Worm (Caenorhabditis elegans) whole organism, young adult: ENCODE results near the gene R160.5.

Experiments used
- B0336.3 ChIP-seq: fragments of 200-800 bp; sonication (Bioruptor generic); IDR thresholded peaks from 2 replicates; pipeline ENCODE4 v1.3.6; 2022; ENCODE audit warnings: missing genetic modification characterization, missing compliant biosample characterization
- F23B12.7 ChIP-seq: sonication (generic microtip); optimal IDR thresholded peaks from 2 replicates; lab custom pipeline; 2017; ENCODE audit warnings: missing genetic modification characterization, mild to moderate bottlenecking, missing compliant biosample characterization, antibody characterized with exemption, moderate library complexity; ENCODE audit not compliant: insufficient read depth
- F55B11.4 ChIP-seq: sonication (generic microtip); optimal IDR thresholded peaks from 2 replicates; lab custom pipeline; 2016; ENCODE audit warnings: missing compliant biosample characterization, missing genetic modification characterization, borderline replicate concordance; ENCODE audit not compliant: insufficient read depth
- F57C9.4 ChIP-seq: sonication (generic microtip); optimal IDR thresholded peaks from 2 replicates; lab custom pipeline; 2017; ENCODE audit warnings: mild to moderate bottlenecking, missing genetic modification characterization, missing compliant biosample characterization
- K11D2.4 ChIP-seq: fragments of 200-800 bp; sonication (Bioruptor generic); IDR thresholded peaks from 2 replicates; pipeline ENCODE4 v1.3.6; 2022; ENCODE audit warnings: missing genetic modification reagents, missing genetic modification characterization, missing compliant biosample characterization
- Y53F4B.3 ChIP-seq: fragments of 200-800 bp; sonication (Bioruptor generic); IDR thresholded peaks from 2 replicates; pipeline ENCODE4 v1.3.6; 2022; ENCODE audit warnings: missing genetic modification reagents, missing genetic modification characterization, missing compliant biosample characterization
- Y79H2A.3 ChIP-seq: fragments of 200-800 bp; sonication (Bioruptor generic); conservative IDR thresholded peaks from 2 replicates; pipeline ENCODE4 v1.3.6; 2022; ENCODE audit warnings: missing genetic modification reagents, missing genetic modification characterization, missing compliant biosample characterization
- attf-3 ChIP-seq: fragments of 200-800 bp; sonication (Bioruptor generic); conservative IDR thresholded peaks from 2 replicates; pipeline ENCODE4 v1.3.6; 2022; ENCODE audit warnings: missing genetic modification reagents, missing genetic modification characterization, missing compliant biosample characterization
- bed-1 ChIP-seq: fragments of 200-800 bp; sonication (Bioruptor generic); IDR thresholded peaks from 2 replicates; pipeline ENCODE4 v1.3.6; 2022; ENCODE audit warnings: missing genetic modification reagents, missing genetic modification characterization, missing compliant biosample characterization
- ceh-27 ChIP-seq: fragments of 200-800 bp; sonication (Bioruptor generic); optimal IDR thresholded peaks from 2 replicates; lab custom pipeline; 2018; ENCODE audit warnings: mild to moderate bottlenecking, missing genetic modification characterization, moderate library complexity, missing compliant biosample characterization
- ceh-40 ChIP-seq: fragments of 200-800 bp; sonication (Bioruptor generic); IDR thresholded peaks from 2 replicates; pipeline ENCODE4 v1.3.6; 2022; ENCODE audit warnings: missing genetic modification characterization, missing compliant biosample characterization
- die-1 ChIP-seq: sonication (generic microtip); optimal IDR thresholded peaks from 2 replicates; lab custom pipeline; 2016; ENCODE audit warnings: missing genotype, mild to moderate bottlenecking, missing genetic modification characterization, missing compliant biosample characterization
- egrh-3 ChIP-seq: fragments of 200-800 bp; sonication (Bioruptor generic); IDR thresholded peaks from 2 replicates; pipeline ENCODE4 v1.3.6; 2022; ENCODE audit warnings: missing genetic modification reagents, missing genetic modification characterization, missing compliant biosample characterization
- gei-17 ChIP-seq: fragments of 200-800 bp; sonication (Bioruptor generic); optimal IDR thresholded peaks from 2 replicates; lab custom pipeline; 2018; ENCODE audit warnings: mild to moderate bottlenecking, missing genetic modification characterization, missing compliant biosample characterization
- him-1 ChIP-seq: sonication (generic microtip); optimal IDR thresholded peaks from 2 replicates; lab custom pipeline; 2016; ENCODE audit warnings: missing genotype, missing genetic modification reagents, missing genetic modification characterization, missing compliant biosample characterization
- hmg-1.2 ChIP-seq: fragments of 200-800 bp; sonication (Bioruptor generic); IDR thresholded peaks from 2 replicates; pipeline ENCODE4 v1.3.6; 2022; ENCODE audit warnings: missing genetic modification reagents, missing genetic modification characterization, missing compliant biosample characterization
- hrde-1 ChIP-seq: sonication (generic microtip); optimal IDR thresholded peaks from 2 replicates; lab custom pipeline; 2016; ENCODE audit warnings: missing genetic modification characterization, mild to moderate bottlenecking, missing compliant biosample characterization, moderate library complexity, missing genotype, missing genetic modification reagents, borderline replicate concordance
- hsf-1 ChIP-seq: fragments of 200-800 bp; sonication (Bioruptor generic); IDR thresholded peaks from 2 replicates; pipeline ENCODE4 v1.3.6; 2022; ENCODE audit warnings: missing genetic modification reagents, missing genetic modification characterization, missing compliant biosample characterization
- lag-1 ChIP-seq: fragments of 200-800 bp; sonication (Bioruptor generic); IDR thresholded peaks from 2 replicates; pipeline ENCODE4 v1.3.6; 2022; ENCODE audit warnings: missing genetic modification reagents, missing genetic modification characterization, missing compliant biosample characterization
- let-526 ChIP-seq: fragments of 200-800 bp; sonication (Bioruptor generic); IDR thresholded peaks from 2 replicates; pipeline ENCODE4 v1.3.6; 2022; ENCODE audit warnings: missing genetic modification reagents, missing genetic modification characterization, missing compliant biosample characterization
- let-607 ChIP-seq, 2 experiments: fragments of 200-800 bp in 1 of 2; sonication (Bioruptor generic) in 1 of 2; sonication (generic microtip) in 1 of 2; optimal IDR thresholded peaks; 2 replicates each; lab custom pipeline; 2016 to 2018; ENCODE audit warnings: mild to moderate bottlenecking in 2 of 2, missing compliant biosample characterization in 2 of 2, missing genetic modification characterization in 2 of 2, moderate library complexity in 2 of 2, missing genotype in 1 of 2
- lin-35 ChIP-seq, 3 experiments: fragments of 150-350 bp in 2 of 3; sonication (generic microtip) in 1 of 3; optimal IDR thresholded peaks; 2 replicates each; lab custom pipeline; 2014 to 2018; ENCODE audit warnings: missing biosample characterization in 3 of 3, missing genetic modification characterization in 3 of 3, missing genetic modification reagents in 3 of 3
- lin-40 ChIP-seq: sonication (generic microtip); optimal IDR thresholded peaks from 2 replicates; lab custom pipeline; 2016; ENCODE audit warnings: missing genetic modification characterization, mild to moderate bottlenecking, missing compliant biosample characterization, missing genotype, missing genetic modification reagents
- lsl-1 ChIP-seq: fragments of 200-800 bp; sonication (Bioruptor generic); optimal IDR thresholded peaks from 2 replicates; lab custom pipeline; 2018; ENCODE audit warnings: mild to moderate bottlenecking, missing genetic modification characterization, moderate library complexity, missing compliant biosample characterization
- madf-8 ChIP-seq: fragments of 200-800 bp; sonication (Bioruptor generic); conservative IDR thresholded peaks from 2 replicates; pipeline ENCODE4 v1.3.6; 2022; ENCODE audit warnings: missing genetic modification reagents, missing genetic modification characterization, missing compliant biosample characterization
- mel-28 ChIP-seq: sonication (generic microtip); optimal IDR thresholded peaks from 2 replicates; lab custom pipeline; 2016; ENCODE audit warnings: borderline replicate concordance, mild to moderate bottlenecking, missing genetic modification characterization, missing compliant biosample characterization
- nfya-2 ChIP-seq: fragments of 200-800 bp; sonication (Bioruptor generic); IDR thresholded peaks from 2 replicates; pipeline ENCODE4 v1.3.6; 2022; ENCODE audit warnings: missing genetic modification reagents, missing genetic modification characterization, missing compliant biosample characterization
- nfyb-1 ChIP-seq: fragments of 200-800 bp; sonication (Bioruptor generic); IDR thresholded peaks from 2 replicates; pipeline ENCODE4 v1.3.6; 2022; ENCODE audit warnings: missing genetic modification reagents, missing genetic modification characterization, missing compliant biosample characterization
- pha-4 ChIP-seq: fragments of 150-350 bp; sonication (generic microtip); optimal IDR thresholded peaks from 2 replicates; lab custom pipeline; 2014; ENCODE audit warnings: missing biosample characterization, missing genetic modification reagents, missing genetic modification characterization
- snpc-1.3 ChIP-seq: sonication (generic microtip); optimal IDR thresholded peaks from 2 replicates; lab custom pipeline; 2017; ENCODE audit warnings: missing genetic modification characterization, mild to moderate bottlenecking, missing compliant biosample characterization, antibody characterized with exemption, moderate library complexity, missing genotype, missing genetic modification reagents; ENCODE audit not compliant: insufficient read depth
- sptf-2 ChIP-seq: fragments of 200-800 bp; sonication (Bioruptor generic); optimal IDR thresholded peaks from 2 replicates; lab custom pipeline; 2018; ENCODE audit warnings: mild to moderate bottlenecking, missing genetic modification characterization, missing compliant biosample characterization
- unc-130 ChIP-seq: sonication (generic microtip); optimal IDR thresholded peaks from 2 replicates; lab custom pipeline; 2016; ENCODE audit warnings: missing genetic modification reagents, missing genetic modification characterization, missing compliant biosample characterization
- xnd-1 ChIP-seq: sonication (generic microtip); optimal IDR thresholded peaks from 2 replicates; lab custom pipeline; 2016; ENCODE audit warnings: missing genotype, missing genetic modification reagents, missing genetic modification characterization, missing compliant biosample characterization
- ztf-18 ChIP-seq: sonication (generic microtip); optimal IDR thresholded peaks from 2 replicates; lab custom pipeline; 2016; ENCODE audit warnings: missing genotype, mild to moderate bottlenecking, missing genetic modification characterization, missing compliant biosample characterization
- ztf-22 ChIP-seq: fragments of 200-800 bp; sonication (Bioruptor generic); optimal IDR thresholded peaks from 2 replicates; lab custom pipeline; 2018; ENCODE audit warnings: mild to moderate bottlenecking, missing genetic modification characterization, moderate library complexity, missing compliant biosample characterization
- ztf-25 ChIP-seq: fragments of 200-800 bp; sonication (Bioruptor generic); IDR thresholded peaks from 2 replicates; pipeline ENCODE4 v1.3.6; 2022; ENCODE audit warnings: missing genetic modification reagents, missing genetic modification characterization, missing compliant biosample characterization
- ztf-6 ChIP-seq: fragments of 200-800 bp; sonication (Bioruptor generic); IDR thresholded peaks from 2 replicates; pipeline ENCODE4 v1.3.6; 2022; ENCODE audit warnings: missing genetic modification reagents, missing genetic modification characterization, missing compliant biosample characterization

Gene R160.5

DNA sequence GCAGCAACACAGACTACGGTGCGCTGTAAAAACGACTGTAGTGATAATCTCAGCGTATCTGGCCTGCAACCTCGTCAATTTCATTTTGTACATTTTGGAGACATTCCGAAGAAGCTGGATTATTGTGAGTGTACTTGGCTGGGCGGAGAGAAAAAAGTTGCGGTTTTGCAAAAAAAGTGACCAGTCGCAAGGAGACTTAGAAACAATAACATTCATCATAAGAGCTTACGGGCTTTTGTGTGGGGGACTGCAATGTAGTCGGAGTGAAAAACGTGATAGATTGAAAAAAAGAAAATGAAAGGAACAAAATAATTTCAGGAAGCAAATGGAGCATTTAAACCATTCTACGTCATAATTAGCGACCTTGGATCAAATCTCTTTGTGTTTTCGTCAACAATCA lies 37.8 kb upstream of the R160.5 start:
- no peak for TF ChIP-seq hmg-1.2 (GFP tag; lab: Robert Waterston, UW)
- TF ChIP-seq F57C9.4 (tag; lab: Kevin White, UChicago): no peak
- TF ChIP-seq nfyb-1 (GFP tag; lab: Robert Waterston, UW): no peak

DNA sequence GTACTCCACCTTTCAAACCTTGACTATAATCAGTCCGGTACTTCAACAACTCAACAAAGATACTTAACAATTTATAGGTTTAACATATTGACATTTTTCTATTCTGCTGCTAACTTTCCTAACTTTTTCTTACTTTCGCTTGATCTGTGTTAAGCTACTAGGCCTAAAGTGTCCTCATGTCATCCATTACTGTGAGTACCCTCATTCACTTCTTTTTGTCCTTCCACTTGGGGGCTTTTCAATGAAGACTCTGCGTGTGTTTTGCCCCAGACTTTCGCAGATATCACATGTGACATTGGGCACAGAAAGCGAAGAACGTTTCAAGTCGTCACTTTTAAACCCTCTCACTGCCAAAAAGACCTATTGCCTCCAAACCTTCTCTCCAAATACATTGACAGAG lies 34.1 kb upstream of the R160.5 start:
- TF ChIP-seq die-1 (tag; lab: Kevin White, UChicago) (no peak), egrh-3 (GFP tag; lab: Robert Waterston, UW) (no peak), ceh-27 (GFP tag; lab: Kevin White, UChicago) (peak; percentile 55), Y53F4B.3 (GFP tag; lab: Robert Waterston, UW) (no peak), F55B11.4 (no peak), ztf-6 (no peak), lsl-1 (GFP tag; lab: Kevin White, UChicago) (no peak), sptf-2 (GFP tag; lab: Kevin White, UChicago) (no peak), lin-35 (GFP tag; optimal IDR thresholded peaks at IDR 0.05; lab: Kevin White, UChicago) (peak in 1 of 3 experiments; percentile 5), let-526 (no peak), nfyb-1 (GFP tag; lab: Robert Waterston, UW) (no peak), bed-1 (GFP tag; lab: Robert Waterston, UW) (no peak), snpc-1.3 (tag; lab: Kevin White, UChicago) (no peak), xnd-1 (tag; lab: Kevin White, UChicago) (no peak), K11D2.4 (GFP tag; lab: Robert Waterston, UW) (no peak), unc-130 (GFP tag; lab: Kevin White, UChicago) (no peak), hmg-1.2 (GFP tag; lab: Robert Waterston, UW) (no peak), pha-4 (tag; lab: Kevin White, UChicago) (no peak)

DNA sequence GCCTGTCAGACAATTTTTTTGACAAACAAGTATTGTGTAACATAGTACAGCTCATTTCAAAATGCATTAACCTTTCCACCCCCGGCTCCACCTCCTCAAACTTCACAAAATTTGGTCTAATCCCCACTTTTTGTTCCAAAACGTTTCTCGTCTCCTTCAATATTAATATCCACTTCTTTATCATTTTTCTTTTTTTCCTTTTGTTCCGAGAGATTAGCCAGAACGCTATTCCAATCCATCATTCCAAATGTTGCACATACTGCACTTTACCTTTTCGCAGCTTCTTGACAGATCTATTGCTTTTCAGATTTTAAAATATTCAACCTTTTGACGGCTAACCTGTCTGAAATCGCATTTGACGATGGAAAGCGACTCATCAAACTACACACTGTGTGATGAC lies 32.2 kb upstream of the R160.5 start, which contains the start of gene D1079.1:
D1079.1 (plus strand) TSS at position 301 of the 400 bp plus-strand sequence.
- TF ChIP-seq lin-40 (tag; lab: Kevin White, UChicago) (no peak), mel-28 (tag; lab: Kevin White, UChicago) (no peak), lag-1 (GFP tag; lab: Robert Waterston, UW) (no peak), hsf-1 (GFP tag; lab: Robert Waterston, UW) (no peak), F23B12.7 (tag; lab: Kevin White, UChicago) (no peak), ztf-25 (no peak), ztf-22 (no peak), hrde-1 (tag; lab: Kevin White, UChicago) (no peak), nfya-2 (no peak), B0336.3 (no peak), gei-17 (GFP tag; lab: Kevin White, UChicago) (no peak), attf-3 (GFP tag; lab: Robert Waterston, UW) (no peak)

DNA sequence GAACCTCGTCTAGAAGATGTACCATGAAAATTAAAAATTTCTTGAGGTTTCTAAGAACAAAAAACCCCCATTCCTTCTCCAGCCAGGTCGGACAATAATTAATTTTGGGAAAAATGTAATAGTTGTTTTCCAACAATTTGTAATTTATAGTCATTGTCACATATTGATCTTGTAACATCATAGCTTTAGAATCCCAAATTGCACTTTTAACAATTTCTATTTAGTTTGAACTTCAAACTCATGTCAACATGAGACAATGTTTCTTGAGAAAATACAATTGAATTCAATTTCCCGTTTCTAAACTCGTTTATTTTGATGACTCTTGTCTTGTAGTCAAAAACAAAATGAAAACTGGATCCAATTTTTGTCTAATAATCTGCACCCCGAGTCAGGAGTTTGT lies 29.6 kb upstream of the R160.5 start:
- no peak for TF ChIP-seq let-607 (tag; optimal IDR thresholded peaks at IDR 0.05; lab: Kevin White, UChicago)
- no peak for TF ChIP-seq madf-8
- TF ChIP-seq ztf-18 (tag; lab: Kevin White, UChicago): no peak
- no peak for TF ChIP-seq him-1 (tag; lab: Kevin White, UChicago)
- TF ChIP-seq Y79H2A.3: no peak
- TF ChIP-seq ceh-40 (GFP tag; lab: Robert Waterston, UW): no peak
